Fruit fly (Drosophila melanogaster) whole organism, embryonic: ENCODE data around the gene Hydr2.
A peak's percentile ranks its signal among the peaks of the same experiment; 100 is the strongest.

ENCODE experiments used
- Aef1 ChIP-seq: fragments of 200-800 bp; sonication (Bioruptor generic); IDR thresholded peaks from 3 replicates; pipeline ENCODE4 v1.3.6; 2022; ENCODE audit warnings: missing biosample characterization, missing genetic modification characterization
- Atf6 ChIP-seq: fragments of 200-800 bp; sonication (Bioruptor generic); IDR thresholded peaks from 2 replicates; pipeline ENCODE4 v1.3.6; 2022; ENCODE audit warnings: missing biosample characterization, missing genetic modification characterization
- Bgb ChIP-seq: fragments of 200-800 bp; sonication (Bioruptor generic); IDR thresholded peaks from 2 replicates; pipeline ENCODE4 v1.3.6; 2022; ENCODE audit warnings: missing biosample characterization, missing genetic modification characterization; ENCODE audit not compliant: partially characterized antibody
- Bteb2 ChIP-seq: fragments of 200-800 bp; sonication (Bioruptor generic); optimal IDR thresholded peaks from 2 replicates; lab custom pipeline; 2016; ENCODE audit warnings: missing biosample characterization, missing genetic modification characterization
- CG11247 ChIP-seq: fragments of 200-800 bp; sonication (Bioruptor generic); IDR thresholded peaks from 2 replicates; pipeline ENCODE4 v1.3.6; 2022; ENCODE audit warnings: missing biosample characterization, missing genetic modification characterization
- CG13287 ChIP-seq: fragments of 200-800 bp; sonication (Bioruptor generic); IDR thresholded peaks from 2 replicates; pipeline ENCODE4 v1.3.6; 2022; ENCODE audit warnings: missing biosample characterization, missing genetic modification characterization; ENCODE audit not compliant: partially characterized antibody
- CG1603 ChIP-seq: fragments of 200-800 bp; sonication (Bioruptor generic); optimal IDR thresholded peaks from 2 replicates; lab custom pipeline; 2019; ENCODE audit warnings: missing biosample characterization, mild to moderate bottlenecking, missing genetic modification characterization, moderate library complexity
- CG16779 ChIP-seq: fragments of 200-800 bp; sonication (Bioruptor generic); IDR thresholded peaks from 2 replicates; pipeline ENCODE4 v1.3.6; 2022; ENCODE audit warnings: missing biosample characterization, missing genetic modification characterization
- CG17829 ChIP-seq: fragments of 200-800 bp; optimal IDR thresholded peaks from 2 replicates; lab custom pipeline; 2019; ENCODE audit warnings: missing biosample characterization, mild to moderate bottlenecking, missing genetic modification characterization, moderate library complexity
- CG30020 ChIP-seq: fragments of 200-800 bp; optimal IDR thresholded peaks from 2 replicates; lab custom pipeline; 2019; ENCODE audit warnings: missing biosample characterization, mild to moderate bottlenecking, missing genetic modification characterization, moderate library complexity
- CG33557 ChIP-seq: fragments of 200-800 bp; sonication (Bioruptor generic); optimal IDR thresholded peaks from 2 replicates; lab custom pipeline; 2019; ENCODE audit warnings: missing biosample characterization, mild to moderate bottlenecking, missing genetic modification characterization, moderate library complexity
- CG3407 ChIP-seq: fragments of 200-800 bp; sonication (Bioruptor generic); optimal IDR thresholded peaks from 2 replicates; lab custom pipeline; 2018; ENCODE audit warnings: missing biosample characterization, mild to moderate bottlenecking, missing genetic modification characterization
- CG34376 ChIP-seq: fragments of 200-800 bp; sonication (Bioruptor generic); optimal IDR thresholded peaks from 2 replicates; lab custom pipeline; 2018; ENCODE audit warnings: missing biosample characterization, mild to moderate bottlenecking, missing genetic modification characterization
- CG34422 ChIP-seq: fragments of 200-800 bp; sonication (Bioruptor generic); IDR thresholded peaks from 3 replicates; pipeline ENCODE4 v1.3.6; 2022; ENCODE audit warnings: missing biosample characterization, missing genetic modification characterization
- CG3995 ChIP-seq: fragments of 200-800 bp; sonication (Bioruptor generic); optimal IDR thresholded peaks from 3 replicates; lab custom pipeline; 2016; ENCODE audit warnings: missing biosample characterization, missing genetic modification characterization
- CG4424 ChIP-seq: fragments of 200-800 bp; sonication (Bioruptor generic); optimal IDR thresholded peaks from 3 replicates; lab custom pipeline; 2016; ENCODE audit warnings: missing biosample characterization, missing genetic modification characterization
- CG4617 ChIP-seq: fragments of 200-800 bp; sonication (Bioruptor generic); optimal IDR thresholded peaks from 3 replicates; lab custom pipeline; 2016; ENCODE audit warnings: missing biosample characterization, missing genetic modification characterization, borderline replicate concordance
- CG9932 ChIP-seq: fragments of 200-800 bp; sonication (Bioruptor generic); IDR thresholded peaks from 2 replicates; pipeline ENCODE4 v1.3.6; 2022; ENCODE audit warnings: missing biosample characterization, missing genetic modification characterization
- CkIIα-i1 ChIP-seq: fragments of 200-800 bp; sonication (Bioruptor generic); IDR thresholded peaks from 2 replicates; pipeline ENCODE4 v1.3.6; 2022; ENCODE audit warnings: missing biosample characterization, missing genetic modification characterization
- Dll ChIP-seq: fragments of 200-800 bp; sonication (Bioruptor generic); IDR thresholded peaks from 4 replicates; pipeline ENCODE4 v1.3.6; 2022; ENCODE audit warnings: missing biosample characterization, missing genetic modification characterization; ENCODE audit not compliant: partially characterized antibody
- Dp ChIP-seq: fragments of 200-800 bp; sonication (Bioruptor generic); optimal IDR thresholded peaks from 2 replicates; lab custom pipeline; 2018; ENCODE audit warnings: missing biosample characterization, mild to moderate bottlenecking, missing genetic modification characterization, moderate library complexity
- Dref ChIP-seq: fragments of 200-800 bp; sonication (Bioruptor generic); IDR thresholded peaks from 2 replicates; pipeline ENCODE4 v1.3.6; 2022; ENCODE audit warnings: missing biosample characterization, missing genetic modification characterization
- Hr78 ChIP-seq, 2 experiments: fragments of 200-800 bp in 1 of 2; fragments of >200 bp in 1 of 2; sonication (Bioruptor generic) in 1 of 2; optimal IDR thresholded peaks; 2 replicates each; lab custom pipeline; 2017 to 2019; ENCODE audit warnings: missing biosample characterization in 2 of 2, missing genetic modification characterization in 2 of 2, mild to moderate bottlenecking in 1 of 2, moderate library complexity in 1 of 2
- MESR4 ChIP-seq: fragments of 200-800 bp; sonication (Bioruptor generic); optimal IDR thresholded peaks from 2 replicates; lab custom pipeline; 2018; ENCODE audit warnings: missing biosample characterization, mild to moderate bottlenecking, missing genetic modification characterization, moderate library complexity
- Scr ChIP-seq: fragments of 200-800 bp; sonication (Bioruptor generic); IDR thresholded peaks from 2 replicates; pipeline ENCODE4 v1.3.6; 2022; ENCODE audit warnings: missing biosample characterization, missing genetic modification characterization; ENCODE audit not compliant: partially characterized antibody
- Sin3A ChIP-seq: fragments of >200 bp; optimal IDR thresholded peaks from 2 replicates; lab custom pipeline; 2018
- Six4 ChIP-seq: fragments of 200-800 bp; sonication (Bioruptor generic); optimal IDR thresholded peaks from 2 replicates; lab custom pipeline; 2016; ENCODE audit warnings: missing biosample characterization, missing genetic modification characterization
- ato ChIP-seq: fragments of 200-800 bp; sonication (Bioruptor generic); IDR thresholded peaks from 2 replicates; pipeline ENCODE4 v1.3.6; 2022; ENCODE audit warnings: missing biosample characterization, missing genetic modification characterization; ENCODE audit not compliant: partially characterized antibody
- chinmo ChIP-seq: fragments of 200-800 bp; sonication (Bioruptor generic); IDR thresholded peaks from 4 replicates; pipeline ENCODE4 v1.3.6; 2022; ENCODE audit warnings: missing biosample characterization, missing genetic modification characterization; ENCODE audit not compliant: partially characterized antibody
- eyg ChIP-seq: fragments of 200-800 bp; sonication (Bioruptor generic); optimal IDR thresholded peaks from 3 replicates; lab custom pipeline; 2016; ENCODE audit warnings: missing biosample characterization, missing genetic modification characterization
- gsb-n ChIP-seq: fragments of 200-800 bp; sonication (Bioruptor generic); optimal IDR thresholded peaks from 3 replicates; lab custom pipeline; 2018; ENCODE audit warnings: missing biosample characterization, mild to moderate bottlenecking, missing genetic modification characterization
- ham ChIP-seq: fragments of 200-800 bp; sonication (Bioruptor generic); IDR thresholded peaks from 2 replicates; pipeline ENCODE4 v1.3.6; 2022; ENCODE audit warnings: missing biosample characterization, missing genetic modification characterization
- inv ChIP-seq: fragments of 200-800 bp; sonication (Bioruptor generic); IDR thresholded peaks from 2 replicates; pipeline ENCODE4 v1.3.6; 2022; ENCODE audit warnings: missing biosample characterization, missing genetic modification characterization; ENCODE audit not compliant: partially characterized antibody
- knrl ChIP-seq: fragments of 200-800 bp; sonication (Bioruptor generic); IDR thresholded peaks from 3 replicates; pipeline ENCODE4 v1.3.6; 2022; ENCODE audit warnings: missing biosample characterization, missing genetic modification characterization; ENCODE audit not compliant: partially characterized antibody
- nerfin-1 ChIP-seq: fragments of 200-800 bp; sonication (Bioruptor generic); optimal IDR thresholded peaks from 3 replicates; lab custom pipeline; 2019; ENCODE audit warnings: missing biosample characterization, mild to moderate bottlenecking, missing genetic modification characterization, moderate library complexity
- odd ChIP-seq: fragments of 200-800 bp; sonication (Bioruptor generic); optimal IDR thresholded peaks from 2 replicates; lab custom pipeline; 2017; ENCODE audit warnings: missing biosample characterization, mild to moderate bottlenecking, missing genetic modification characterization
- pita ChIP-seq: fragments of 200-800 bp; sonication (Bioruptor generic); optimal IDR thresholded peaks from 2 replicates; lab custom pipeline; 2017; ENCODE audit warnings: missing biosample characterization, mild to moderate bottlenecking, missing genetic modification characterization
- prd ChIP-seq, 3 experiments: fragments of >200 bp in 2 of 3; fragments of 200-800 bp in 1 of 3; sonication (Bioruptor generic) in 1 of 3; optimal IDR thresholded peaks in 2 of 3; IDR thresholded peaks in 1 of 3; 2 replicates in 2 of 3; 3 replicates in 1 of 3; pipeline versions ENCODE4 v1.3.6 to Lab custom; 2017 to 2022; ENCODE audit warnings: missing biosample characterization in 1 of 3, missing genetic modification characterization in 1 of 3
- sens-2 ChIP-seq: fragments of 200-800 bp; sonication (Bioruptor generic); IDR thresholded peaks from 2 replicates; pipeline ENCODE4 v1.3.6; 2022; ENCODE audit warnings: missing biosample characterization, missing genetic modification characterization
- ssp ChIP-seq: fragments of 200-800 bp; sonication (Bioruptor generic); IDR thresholded peaks from 2 replicates; pipeline ENCODE4 v1.3.6; 2022; ENCODE audit warnings: missing biosample characterization, missing genetic modification characterization
- tx ChIP-seq: fragments of 200-800 bp; sonication (Bioruptor generic); optimal IDR thresholded peaks from 2 replicates; lab custom pipeline; 2016; ENCODE audit warnings: missing biosample characterization, missing genetic modification characterization
- unc-4 ChIP-seq: fragments of 200-800 bp; sonication (Bioruptor generic); IDR thresholded peaks from 2 replicates; pipeline ENCODE4 v1.3.6; 2022; ENCODE audit warnings: missing biosample characterization, missing genetic modification characterization; ENCODE audit not compliant: partially characterized antibody
- vnd ChIP-seq: fragments of 200-800 bp; sonication (Bioruptor generic); IDR thresholded peaks from 3 replicates; pipeline ENCODE4 v1.3.6; 2022; ENCODE audit warnings: missing biosample characterization, missing genetic modification characterization; ENCODE audit not compliant: partially characterized antibody
- wor ChIP-seq: fragments of 200-800 bp; sonication (Bioruptor generic); IDR thresholded peaks from 2 replicates; pipeline ENCODE4 v1.3.6; 2022; ENCODE audit warnings: missing biosample characterization, missing genetic modification characterization
- zen2 ChIP-seq: fragments of 200-800 bp; sonication (Bioruptor generic); IDR thresholded peaks from 3 replicates; pipeline ENCODE4 v1.3.6; 2022; ENCODE audit warnings: missing biosample characterization, missing genetic modification characterization; ENCODE audit not compliant: partially characterized antibody

Hydr2 gene

dm6 chr2L:3159144-3160000, 4.1 kb upstream of the Hydr2 start, which contains the start of the genes Mad and gkt (continued):
- peak; percentile 47; the same call in 1 of the 2 replicates for TF ChIP-seq CG13287 (GFP tag; lab: Robert Waterston, UW)
- TF ChIP-seq Sin3A (lab: Kevin White, UChicago), result peak; percentile 45
- peak; percentile 87 for TF ChIP-seq MESR4 (GFP tag; lab: Kevin White, UChicago)
- peak; percentile 21; the same call in 2 of the 3 replicates for TF ChIP-seq vnd
- TF ChIP-seq chinmo (GFP tag; lab: Robert Waterston, UW), result peak; percentile 88
- TF ChIP-seq CG30020 (tag; lab: Kevin White, UChicago), result peak; percentile 20
- peak; percentile 19; the same call in 1 of the 2 replicates for TF ChIP-seq Bgb (GFP tag; lab: Robert Waterston, UW)
- peak; percentile 64 for TF ChIP-seq CG3995 (GFP tag; lab: Kevin White, UChicago)
- TF ChIP-seq prd (optimal IDR thresholded peaks at IDR 0.05; lab: Kevin White, UChicago), result no peak
- no peak; the same call in 2 of the 3 replicates for TF ChIP-seq prd (GFP tag; IDR thresholded peaks at IDR 0.05; lab: Robert Waterston, UW)
- TF ChIP-seq pita (GFP tag; lab: Kevin White, UChicago), result no peak
- no peak for TF ChIP-seq gsb-n (tag; lab: Kevin White, UChicago)
- no peak for TF ChIP-seq CG3407 (GFP tag; lab: Kevin White, UChicago)
- TF ChIP-seq CG9932 (GFP tag; lab: Robert Waterston, UW), result peak; percentile 47; the same call in 1 of the 2 replicates
- peak; percentile 53 for TF ChIP-seq knrl (GFP tag; lab: Robert Waterston, UW)
- 0 out of 2 replicates have a peak, but pooled peaks have one; percentile 7 for TF ChIP-seq ssp (GFP tag; lab: Robert Waterston, UW)
- TF ChIP-seq Dll (GFP tag; lab: Robert Waterston, UW), result peak; percentile 75
- no peak for TF ChIP-seq CkIIα-i1 (GFP tag; lab: Robert Waterston, UW)
- 0 out of 3 replicates have a peak, but pooled peaks have one; percentile 8 for TF ChIP-seq CG34422 (GFP tag; lab: Robert Waterston, UW)
- no peak for TF ChIP-seq tx (GFP tag; lab: Kevin White, UChicago)
- peak; percentile 67 for TF ChIP-seq Scr (GFP tag; lab: Robert Waterston, UW)
- TF ChIP-seq Aef1 (GFP tag; lab: Robert Waterston, UW), result peak; percentile 36; the same call in 2 of the 3 replicates
- TF ChIP-seq ato (GFP tag; lab: Robert Waterston, UW), result no peak
- no peak for TF ChIP-seq wor
- TF ChIP-seq CG1603 (tag; lab: Kevin White, UChicago), result peak; percentile 11
- no peak for TF ChIP-seq nerfin-1 (tag; lab: Kevin White, UChicago)
- 0 out of 2 replicates have a peak, but pooled peaks have one; percentile 11 for TF ChIP-seq Dref (GFP tag; lab: Robert Waterston, UW)
- TF ChIP-seq CG4617 (GFP tag; lab: Kevin White, UChicago), result peak; percentile 36
- no peak for TF ChIP-seq sens-2 (GFP tag; lab: Robert Waterston, UW)
- TF ChIP-seq inv (GFP tag; lab: Robert Waterston, UW), result peak; percentile 52
- peak; percentile 37 for TF ChIP-seq Dp (GFP tag; lab: Kevin White, UChicago)
- TF ChIP-seq eyg (GFP tag; lab: Kevin White, UChicago), result no peak

dm6 chr2L:3164257-3165021, 994 bp downstream of the Hydr2 start:
- TF ChIP-seq Six4 (GFP tag; lab: Kevin White, UChicago) (no peak), CG34376 (peak; percentile 53), ham (GFP tag; lab: Robert Waterston, UW) (no peak), CG11247 (no peak), CG33557 (GFP tag; lab: Kevin White, UChicago) (no peak), odd (GFP tag; lab: Kevin White, UChicago) (no peak), CG17829 (no peak), Bteb2 (no peak), zen2 (GFP tag; lab: Robert Waterston, UW) (no peak), Hr78 (GFP tag; optimal IDR thresholded peaks at IDR 0.05; lab: Kevin White, UChicago) (peak in 1 of 2 experiments; percentile 20), unc-4 (GFP tag; lab: Robert Waterston, UW) (no peak), CG4424 (GFP tag; lab: Kevin White, UChicago) (no peak), Atf6 (GFP tag; lab: Robert Waterston, UW) (no peak), CG16779 (GFP tag; lab: Robert Waterston, UW) (no peak)
